Fruit fly (Drosophila melanogaster): ENCODE data around the gene CG18273.

Gene CG18273

DNA sequence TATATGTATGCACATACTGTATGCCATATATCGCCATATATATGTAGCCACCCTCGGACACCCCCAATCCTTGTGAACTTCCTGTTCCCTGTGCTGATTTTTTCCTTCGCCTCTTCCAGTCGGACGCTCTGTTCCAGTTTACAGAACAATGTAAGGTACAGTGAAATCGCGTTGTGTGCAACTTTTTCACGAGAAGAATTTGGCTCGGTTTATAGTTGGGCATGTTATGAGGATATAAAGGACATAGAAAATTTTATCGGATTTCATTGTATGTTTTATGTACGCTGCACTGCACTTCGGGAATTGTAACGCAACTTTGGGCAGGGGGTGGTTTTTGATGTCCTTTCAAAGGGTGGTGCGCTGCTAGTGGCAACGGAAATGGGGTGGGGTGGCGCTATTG, 37.0 kb upstream of the CG18273 start (continued):
- no peak for TF ChIP-seq twi (tag; optimal IDR thresholded peaks at IDR 0.05)
- no peak for TF ChIP-seq Elba2 (GFP tag; optimal IDR thresholded peaks at IDR 0.05)
- no peak for TF ChIP-seq CG3065 (GFP tag; optimal IDR thresholded peaks at IDR 0.05)
- no peak for TF ChIP-seq Adf1 (GFP tag; IDR thresholded peaks at IDR 0.05)
- no peak for TF ChIP-seq sna (GFP tag; IDR thresholded peaks at IDR 0.05; ENCODE audit: partially characterized antibody)
- peak; percentile 52 for TF ChIP-seq CG2120 (GFP tag; optimal IDR thresholded peaks at IDR 0.05)
- TF ChIP-seq Hr51 (GFP tag; optimal IDR thresholded peaks at IDR 0.05) = peak in 1 of 2 experiments; percentile 52
- no peak for TF ChIP-seq CG34224 (GFP tag; IDR thresholded peaks at IDR 0.05; ENCODE audit: partially characterized antibody)
- TF ChIP-seq ind (GFP tag; optimal IDR thresholded peaks at IDR 0.05) = no peak
- no peak for TF ChIP-seq Rx (GFP tag; IDR thresholded peaks at IDR 0.05)
- no peak for TF ChIP-seq aop (GFP tag; IDR thresholded peaks at IDR 0.05)
- TF ChIP-seq Oaz (GFP tag; IDR thresholded peaks at IDR 0.05) = no peak
- no peak for TF ChIP-seq Hmx (GFP tag; optimal IDR thresholded peaks at IDR 0.05)
- TF ChIP-seq CG7963 (GFP tag; IDR thresholded peaks at IDR 0.05; ENCODE audit: partially characterized antibody) = no peak
- no peak for TF ChIP-seq pfk (GFP tag; optimal IDR thresholded peaks at IDR 0.05)
- no peak for TF ChIP-seq Kr (GFP tag; optimal IDR thresholded peaks at IDR 0.05)
- no peak for TF ChIP-seq sc (optimal IDR thresholded peaks at IDR 0.05)
- no peak for TF ChIP-seq sc (GFP tag; optimal IDR thresholded peaks at IDR 0.05)
- TF ChIP-seq ham (GFP tag; IDR thresholded peaks at IDR 0.05) = no peak
- TF ChIP-seq Asciz (GFP tag; optimal IDR thresholded peaks at IDR 0.05) = no peak
- no peak for TF ChIP-seq CG13624 (GFP tag; optimal IDR thresholded peaks at IDR 0.05)
- TF ChIP-seq PHDP (tag; optimal IDR thresholded peaks at IDR 0.05) = no peak
- no peak for TF ChIP-seq CG10543 (GFP tag; optimal IDR thresholded peaks at IDR 0.05)
- no peak for TF ChIP-seq fd102C (GFP tag; optimal IDR thresholded peaks at IDR 0.05)
- TF ChIP-seq Rfx (GFP tag; IDR thresholded peaks at IDR 0.05) = peak; percentile 41
- TF ChIP-seq CG33557 (GFP tag; optimal IDR thresholded peaks at IDR 0.05) = no peak
- no peak for TF ChIP-seq Hand (GFP tag; optimal IDR thresholded peaks at IDR 0.05)
- TF ChIP-seq D (optimal IDR thresholded peaks at IDR 0.05) = no peak
- no peak for TF ChIP-seq D (GFP tag; optimal IDR thresholded peaks at IDR 0.05)
- no peak for TF ChIP-seq trem (tag; optimal IDR thresholded peaks at IDR 0.05)
- TF ChIP-seq YL-1 (GFP tag; optimal IDR thresholded peaks at IDR 0.05) = no peak
- no peak for TF ChIP-seq Neu2 (GFP tag; optimal IDR thresholded peaks at IDR 0.05; ENCODE audit: borderline replicate concordance)
- TF ChIP-seq CG10147 (GFP tag; optimal IDR thresholded peaks at IDR 0.05) = no peak
- no peak for TF ChIP-seq Jarid2 (GFP tag; optimal IDR thresholded peaks at IDR 0.05)
- no peak for TF ChIP-seq Mrtf (GFP tag; IDR thresholded peaks at IDR 0.05)
- no peak for TF ChIP-seq Scr (GFP tag; IDR thresholded peaks at IDR 0.05; ENCODE audit: partially characterized antibody)
- no peak for TF ChIP-seq ewg (GFP tag; optimal IDR thresholded peaks at IDR 0.05)
- TF ChIP-seq h (optimal IDR thresholded peaks at IDR 0.05) = no peak
- TF ChIP-seq CG15601 (tag; optimal IDR thresholded peaks at IDR 0.05) = no peak
- no peak for TF ChIP-seq CG6813 (GFP tag; optimal IDR thresholded peaks at IDR 0.05)
- no peak for TF ChIP-seq CG6854 (GFP tag; optimal IDR thresholded peaks at IDR 0.05)
- no peak for TF ChIP-seq CG6654 (GFP tag; optimal IDR thresholded peaks at IDR 0.05)
- TF ChIP-seq NC2β (GFP tag; optimal IDR thresholded peaks at IDR 0.05) = no peak
- TF ChIP-seq odd (GFP tag; optimal IDR thresholded peaks at IDR 0.05) = no peak
- TF ChIP-seq schlank (tag; optimal IDR thresholded peaks at IDR 0.05) = no peak
- no peak for TF ChIP-seq chif (GFP tag; optimal IDR thresholded peaks at IDR 0.05)
- TF ChIP-seq CG15479 (GFP tag; optimal IDR thresholded peaks at IDR 0.05) = no peak
- no peak for TF ChIP-seq CG13775 (GFP tag; optimal IDR thresholded peaks at IDR 0.05)
- TF ChIP-seq slp2 (GFP tag; optimal IDR thresholded peaks at IDR 0.05) = no peak
- TF ChIP-seq CG17359 (tag; optimal IDR thresholded peaks at IDR 0.05) = peak; percentile 2
- no peak for TF ChIP-seq az2 (GFP tag; optimal IDR thresholded peaks at IDR 0.05)
- TF ChIP-seq CG16779 (GFP tag; IDR thresholded peaks at IDR 0.05) = no peak

Data from whole organism, embryonic.